Fruit fly (Drosophila melanogaster) S2 (cell line): Measurements from ENCODE around the gene CG3246.

ENCODE experiments used
- CG8478 ChIP-seq: fragments of >200 bp; optimal IDR thresholded peaks from 2 replicates; lab custom pipeline; 2018
- CTCF ChIP-seq, 2 experiments: fragments of >200 bp; optimal IDR thresholded peaks; 2 replicates each; lab custom pipeline; 2018

DNA sequence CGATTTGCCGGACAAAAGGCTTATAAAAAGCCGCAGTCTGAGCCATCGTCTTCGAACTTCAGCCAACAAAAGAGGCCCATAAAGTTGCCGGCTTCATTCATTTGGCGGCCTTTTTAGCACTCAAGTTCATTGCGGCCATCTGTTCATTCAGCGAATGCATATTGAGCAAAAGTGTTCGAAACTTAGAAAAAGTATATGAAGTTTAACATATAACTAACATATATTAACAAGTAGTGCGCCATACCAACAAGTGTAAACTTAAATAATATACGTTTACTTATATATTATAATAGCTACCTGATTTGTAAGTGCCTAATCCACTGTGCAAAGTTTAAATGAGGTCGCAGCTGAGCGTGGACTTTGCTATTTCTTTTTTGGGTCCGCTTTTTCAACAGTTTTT is 25.4 kb downstream of the CG3246 start:
- TF ChIP-seq CG8478 (lab: Kevin White, UChicago) (no peak), CTCF (optimal IDR thresholded peaks at IDR 0.05; lab: Kevin White, UChicago) (no peak)
